Fruit fly (Drosophila melanogaster) whole organism, embryonic: ENCODE measurements around the gene Ance-2.

Source experiments
- Atf-2 ChIP-seq: fragments of 200-800 bp; sonication (Bioruptor generic); optimal IDR thresholded peaks from 2 replicates; lab custom pipeline; 2016; ENCODE audit warnings: missing biosample characterization, missing genetic modification characterization
- Bdp1 ChIP-seq: fragments of 200-800 bp; sonication (Bioruptor generic); optimal IDR thresholded peaks from 3 replicates; lab custom pipeline; 2016; ENCODE audit warnings: missing biosample characterization, missing genetic modification characterization
- CG12219 ChIP-seq: fragments of 200-800 bp; sonication (Bioruptor generic); optimal IDR thresholded peaks from 3 replicates; lab custom pipeline; 2018; ENCODE audit warnings: missing biosample characterization, mild to moderate bottlenecking, missing genetic modification characterization
- CG12299 ChIP-seq: fragments of 200-800 bp; sonication (Bioruptor generic); optimal IDR thresholded peaks from 2 replicates; lab custom pipeline; 2018; ENCODE audit warnings: missing biosample characterization, mild to moderate bottlenecking, missing genetic modification characterization
- CG1233 ChIP-seq: fragments of 200-800 bp; sonication (Bioruptor generic); optimal IDR thresholded peaks from 4 replicates; lab custom pipeline; 2018; ENCODE audit warnings: missing biosample characterization, mild to moderate bottlenecking, missing genetic modification characterization
- CG12942 ChIP-seq: fragments of 200-800 bp; sonication (Bioruptor generic); optimal IDR thresholded peaks from 3 replicates; lab custom pipeline; 2016; ENCODE audit warnings: missing biosample characterization, missing genetic modification characterization
- CG1603 ChIP-seq: fragments of 200-800 bp; sonication (Bioruptor generic); optimal IDR thresholded peaks from 2 replicates; lab custom pipeline; 2019; ENCODE audit warnings: missing biosample characterization, mild to moderate bottlenecking, missing genetic modification characterization, moderate library complexity
- CG1647 ChIP-seq: fragments of 200-800 bp; sonication (Bioruptor generic); optimal IDR thresholded peaks from 3 replicates; lab custom pipeline; 2016; ENCODE audit warnings: missing biosample characterization, missing genetic modification characterization
- CG17328 ChIP-seq: fragments of 200-800 bp; sonication (Bioruptor generic); IDR thresholded peaks from 2 replicates; pipeline ENCODE4 v1.3.6; 2022; ENCODE audit warnings: missing biosample characterization, missing genetic modification characterization
- CG17361 ChIP-seq: fragments of 200-800 bp; sonication (Bioruptor generic); IDR thresholded peaks from 3 replicates; pipeline ENCODE4 v1.3.6; 2022; ENCODE audit warnings: missing biosample characterization, missing genetic modification characterization
- CG17912 ChIP-seq: fragments of 200-800 bp; sonication (Bioruptor generic); optimal IDR thresholded peaks from 2 replicates; lab custom pipeline; 2018; ENCODE audit warnings: missing biosample characterization, mild to moderate bottlenecking, missing genetic modification characterization
- CG2712 ChIP-seq: fragments of 200-800 bp; optimal IDR thresholded peaks from 3 replicates; lab custom pipeline; 2019; ENCODE audit warnings: missing biosample characterization, mild to moderate bottlenecking, missing genetic modification characterization, moderate library complexity
- CG30431 ChIP-seq: fragments of 200-800 bp; sonication (Bioruptor generic); optimal IDR thresholded peaks from 2 replicates; lab custom pipeline; 2017; ENCODE audit warnings: missing biosample characterization, missing genetic modification characterization
- CG43689 ChIP-seq: fragments of 200-800 bp; sonication (Bioruptor generic); IDR thresholded peaks from 2 replicates; pipeline ENCODE4 v1.3.6; 2022; ENCODE audit warnings: missing biosample characterization, missing genetic modification characterization
- CG6272 ChIP-seq: fragments of 200-800 bp; sonication (Bioruptor generic); IDR thresholded peaks from 2 replicates; pipeline ENCODE4 v1.3.6; 2022; ENCODE audit warnings: missing biosample characterization, missing genetic modification characterization
- CG6689 ChIP-seq: fragments of 200-800 bp; sonication (Bioruptor generic); IDR thresholded peaks from 2 replicates; pipeline ENCODE4 v1.3.6; 2022; ENCODE audit warnings: missing biosample characterization, missing genetic modification characterization
- CG6765 ChIP-seq: fragments of 200-800 bp; sonication (Bioruptor generic); optimal IDR thresholded peaks from 3 replicates; lab custom pipeline; 2017; ENCODE audit warnings: missing biosample characterization, mild to moderate bottlenecking, missing genetic modification characterization
- CG7372 ChIP-seq: fragments of 200-800 bp; sonication (Bioruptor generic); IDR thresholded peaks from 2 replicates; pipeline ENCODE4 v1.3.6; 2022; ENCODE audit warnings: missing biosample characterization, missing genetic modification characterization
- CG9727 ChIP-seq: fragments of 200-800 bp; sonication (Bioruptor generic); optimal IDR thresholded peaks from 3 replicates; lab custom pipeline; 2017; ENCODE audit warnings: missing biosample characterization, mild to moderate bottlenecking, missing genetic modification characterization
- CG9817 ChIP-seq: fragments of 200-800 bp; sonication (Bioruptor generic); optimal IDR thresholded peaks from 2 replicates; lab custom pipeline; 2018; ENCODE audit warnings: missing biosample characterization, mild to moderate bottlenecking, missing genetic modification characterization, moderate library complexity
- Chrac-16 ChIP-seq: fragments of 200-800 bp; sonication (Bioruptor generic); optimal IDR thresholded peaks from 3 replicates; lab custom pipeline; 2016; ENCODE audit warnings: missing biosample characterization, missing genetic modification characterization
- CoRest ChIP-seq: fragments of 200-800 bp; sonication (Bioruptor generic); optimal IDR thresholded peaks from 3 replicates; lab custom pipeline; 2018; ENCODE audit warnings: missing biosample characterization, mild to moderate bottlenecking, missing genetic modification characterization, moderate library complexity
- Dip2 ChIP-seq: fragments of 200-800 bp; sonication (Bioruptor generic); IDR thresholded peaks from 2 replicates; pipeline ENCODE4 v1.3.6; 2022; ENCODE audit warnings: missing biosample characterization, missing genetic modification characterization
- Fer3 ChIP-seq: fragments of 200-800 bp; sonication (Bioruptor generic); optimal IDR thresholded peaks from 2 replicates; lab custom pipeline; 2018; ENCODE audit warnings: missing biosample characterization, mild to moderate bottlenecking, missing genetic modification characterization, moderate library complexity
- HLH3B ChIP-seq: fragments of 200-800 bp; sonication (Bioruptor generic); IDR thresholded peaks from 2 replicates; pipeline ENCODE4 v1.3.6; 2022; ENCODE audit warnings: missing biosample characterization, missing genetic modification characterization
- HLH54F ChIP-seq: fragments of 200-800 bp; sonication (Bioruptor generic); optimal IDR thresholded peaks from 3 replicates; lab custom pipeline; 2016; ENCODE audit warnings: missing biosample characterization, missing genetic modification characterization
- HLHmδ ChIP-seq: fragments of 200-800 bp; sonication (Bioruptor generic); optimal IDR thresholded peaks from 2 replicates; lab custom pipeline; 2018; ENCODE audit warnings: missing biosample characterization, mild to moderate bottlenecking, missing genetic modification characterization, moderate library complexity
- HmgD ChIP-seq: fragments of 200-800 bp; sonication (Bioruptor generic); optimal IDR thresholded peaks from 3 replicates; lab custom pipeline; 2016; ENCODE audit warnings: missing biosample characterization, missing genetic modification characterization
- Kr ChIP-seq: fragments of 200-800 bp; sonication (Bioruptor generic); optimal IDR thresholded peaks from 2 replicates; lab custom pipeline; 2017; ENCODE audit warnings: missing biosample characterization, mild to moderate bottlenecking, missing genetic modification characterization
- NfI ChIP-seq: fragments of 200-800 bp; sonication (Bioruptor generic); optimal IDR thresholded peaks from 3 replicates; lab custom pipeline; 2018; ENCODE audit warnings: missing biosample characterization, mild to moderate bottlenecking, missing genetic modification characterization, moderate library complexity
- Optix ChIP-seq: fragments of 200-800 bp; sonication (Bioruptor generic); IDR thresholded peaks from 3 replicates; pipeline ENCODE4 v1.3.6; 2022; ENCODE audit warnings: missing biosample characterization, missing genetic modification characterization
- Rfx ChIP-seq: fragments of 200-800 bp; sonication (Bioruptor generic); IDR thresholded peaks from 2 replicates; pipeline ENCODE4 v1.3.6; 2022; ENCODE audit warnings: missing biosample characterization, missing genetic modification characterization
- Tbp ChIP-seq: fragments of >200 bp; optimal IDR thresholded peaks from 2 replicates; lab custom pipeline; 2018; ENCODE audit warnings: missing biosample characterization, missing genetic modification characterization
- ab ChIP-seq: fragments of 200-800 bp; sonication (Bioruptor generic); optimal IDR thresholded peaks from 2 replicates; lab custom pipeline; 2016; ENCODE audit warnings: missing biosample characterization, missing genetic modification characterization
- bbx ChIP-seq: fragments of 200-800 bp; sonication (Bioruptor generic); IDR thresholded peaks from 2 replicates; pipeline ENCODE4 v1.3.6; 2022; ENCODE audit warnings: missing biosample characterization, missing genetic modification characterization; ENCODE audit not compliant: partially characterized antibody
- chinmo ChIP-seq: fragments of 200-800 bp; sonication (Bioruptor generic); IDR thresholded peaks from 4 replicates; pipeline ENCODE4 v1.3.6; 2022; ENCODE audit warnings: missing biosample characterization, missing genetic modification characterization; ENCODE audit not compliant: partially characterized antibody
- disco-r ChIP-seq: fragments of 200-800 bp; sonication (Bioruptor generic); optimal IDR thresholded peaks from 2 replicates; lab custom pipeline; 2016; ENCODE audit warnings: missing biosample characterization, missing genetic modification characterization
- eyg ChIP-seq: fragments of 200-800 bp; sonication (Bioruptor generic); optimal IDR thresholded peaks from 3 replicates; lab custom pipeline; 2016; ENCODE audit warnings: missing biosample characterization, missing genetic modification characterization
- fd102C ChIP-seq: fragments of 200-800 bp; sonication (Bioruptor generic); optimal IDR thresholded peaks from 2 replicates; lab custom pipeline; 2018; ENCODE audit warnings: missing biosample characterization, mild to moderate bottlenecking, missing genetic modification characterization, moderate library complexity
- gfzf ChIP-seq: fragments of 200-800 bp; sonication (Bioruptor generic); optimal IDR thresholded peaks from 2 replicates; lab custom pipeline; 2016; ENCODE audit warnings: missing biosample characterization, mild to moderate bottlenecking, missing genetic modification characterization, moderate library complexity
- grau ChIP-seq: fragments of 200-800 bp; optimal IDR thresholded peaks from 3 replicates; lab custom pipeline; 2019; ENCODE audit warnings: missing biosample characterization, mild to moderate bottlenecking, missing genetic modification characterization, moderate library complexity
- grn ChIP-seq: fragments of 200-800 bp; sonication (Bioruptor generic); optimal IDR thresholded peaks from 3 replicates; lab custom pipeline; 2017; ENCODE audit warnings: missing biosample characterization, missing genetic modification characterization
- h ChIP-seq: fragments of >200 bp; optimal IDR thresholded peaks from 2 replicates; lab custom pipeline; 2017
- insv ChIP-seq, 2 experiments: fragments of 200-800 bp; sonication (Bioruptor generic); optimal IDR thresholded peaks; 3 replicates each; lab custom pipeline; 2016 to 2018; ENCODE audit warnings: missing biosample characterization in 2 of 2, missing genetic modification characterization in 2 of 2
- kah ChIP-seq: fragments of 200-800 bp; sonication (Bioruptor generic); optimal IDR thresholded peaks from 2 replicates; lab custom pipeline; 2018; ENCODE audit warnings: missing biosample characterization, mild to moderate bottlenecking, missing genetic modification characterization
- ken ChIP-seq: fragments of 200-800 bp; sonication (Bioruptor generic); IDR thresholded peaks from 3 replicates; pipeline ENCODE4 v1.3.6; 2022; ENCODE audit warnings: missing biosample characterization, missing genetic modification characterization
- lola ChIP-seq, 3 experiments: fragments of >200 bp in 2 of 3; fragments of 200-800 bp in 1 of 3; sonication (Bioruptor generic) in 1 of 3; optimal IDR thresholded peaks; 2 replicates each; lab custom pipeline; 2017 to 2019; ENCODE audit warnings: missing biosample characterization in 3 of 3, missing genetic modification characterization in 3 of 3, mild to moderate bottlenecking in 1 of 3, moderate library complexity in 1 of 3
- pb ChIP-seq: fragments of 200-800 bp; sonication (Bioruptor generic); optimal IDR thresholded peaks from 3 replicates; lab custom pipeline; 2016; ENCODE audit warnings: missing biosample characterization, missing genetic modification characterization
- psq ChIP-seq: fragments of 200-800 bp; sonication (Bioruptor generic); optimal IDR thresholded peaks from 2 replicates; lab custom pipeline; 2017; ENCODE audit warnings: missing biosample characterization, missing genetic modification characterization
- scrt ChIP-seq: fragments of 200-800 bp; sonication (Bioruptor generic); optimal IDR thresholded peaks from 2 replicates; lab custom pipeline; 2018; ENCODE audit warnings: missing biosample characterization, mild to moderate bottlenecking, missing genetic modification characterization, moderate library complexity
- sens ChIP-seq: fragments of 200-800 bp; sonication (Bioruptor generic); peaks from one replicate; lab custom pipeline; 2016; ENCODE audit warnings: missing biosample characterization, missing genetic modification characterization
- slou ChIP-seq: fragments of 200-800 bp; sonication (Bioruptor generic); optimal IDR thresholded peaks from 3 replicates; lab custom pipeline; 2016; ENCODE audit warnings: missing biosample characterization, missing genetic modification characterization
- tgo ChIP-seq: fragments of 200-800 bp; sonication (Bioruptor generic); IDR thresholded peaks from 3 replicates; pipeline ENCODE4 v1.3.6; 2022; ENCODE audit warnings: missing biosample characterization, missing genetic modification characterization

The Ance-2 gene

DNA sequence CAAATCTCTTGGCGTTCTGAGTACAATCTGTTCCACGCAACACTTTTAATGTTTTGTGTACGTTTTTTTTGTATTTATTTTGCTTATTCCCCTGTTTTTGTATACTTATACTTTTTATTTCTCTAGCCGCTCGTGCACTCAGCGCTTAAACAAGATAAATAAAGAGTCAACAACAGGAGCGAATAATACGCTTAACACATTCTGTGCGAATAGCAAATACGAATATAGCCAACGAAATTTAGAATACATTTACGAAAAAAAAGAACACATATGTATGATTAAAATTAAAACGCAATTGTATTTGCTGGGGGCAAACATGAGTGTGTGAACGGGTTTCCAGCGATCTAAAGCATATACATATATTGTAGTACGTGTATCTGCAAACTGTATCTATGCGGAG, 27.2 kb upstream of the Ance-2 start (continued):
- TF ChIP-seq grau, result peak; percentile 6
- TF ChIP-seq insv (GFP tag; optimal IDR thresholded peaks at IDR 0.05; lab: Kevin White, UChicago), result no peak
- peak; percentile 55 for TF ChIP-seq sens (GFP tag; lab: Kevin White, UChicago)
- TF ChIP-seq CG12942, result no peak
- TF ChIP-seq tgo (GFP tag; lab: Robert Waterston, UW), result no peak
- TF ChIP-seq HLH3B (GFP tag; lab: Robert Waterston, UW), result no peak
- TF ChIP-seq CG17912 (GFP tag; lab: Kevin White, UChicago), result no peak
- peak; percentile 24 for TF ChIP-seq HLH54F (GFP tag; lab: Kevin White, UChicago)
- TF ChIP-seq slou, result no peak
- no peak for TF ChIP-seq CG1603 (tag; lab: Kevin White, UChicago)
- peak; percentile 18 for TF ChIP-seq CoRest (tag; lab: Kevin White, UChicago)
- no peak for TF ChIP-seq pb (GFP tag; lab: Kevin White, UChicago)
- TF ChIP-seq HLHmδ (GFP tag; lab: Kevin White, UChicago), result no peak
- no peak for TF ChIP-seq ken
- TF ChIP-seq CG30431 (GFP tag; lab: Kevin White, UChicago), result no peak
- TF ChIP-seq kah (GFP tag; lab: Kevin White, UChicago), result no peak
- peak; percentile 34; the same call in 1 of the 2 replicates for TF ChIP-seq Rfx (GFP tag; lab: Robert Waterston, UW)
- TF ChIP-seq eyg (GFP tag; lab: Kevin White, UChicago), result peak; percentile 25
- TF ChIP-seq CG7372, result no peak
- peak; percentile 42 for TF ChIP-seq disco-r (GFP tag; lab: Kevin White, UChicago)
- TF ChIP-seq CG9817 (tag; lab: Kevin White, UChicago), result peak; percentile 6
- TF ChIP-seq CG6272 (GFP tag; lab: Robert Waterston, UW), result no peak
- TF ChIP-seq h, result no peak
- TF ChIP-seq Kr (GFP tag; lab: Kevin White, UChicago), result no peak
- no peak for TF ChIP-seq HmgD (GFP tag; lab: Kevin White, UChicago)
- TF ChIP-seq Tbp (GFP tag; lab: Kevin White, UChicago), result no peak
- no peak for TF ChIP-seq lola (GFP tag; optimal IDR thresholded peaks at IDR 0.05; lab: Kevin White, UChicago)
- TF ChIP-seq Optix (GFP tag; lab: Robert Waterston, UW), result no peak
- TF ChIP-seq CG1233 (GFP tag; lab: Kevin White, UChicago), result peak; percentile 9
- TF ChIP-seq scrt (GFP tag; lab: Kevin White, UChicago), result peak; percentile 7
- TF ChIP-seq psq (GFP tag; lab: Kevin White, UChicago), result no peak
- 0 out of 4 replicates have a peak, but pooled peaks have one; percentile 24 for TF ChIP-seq chinmo
- TF ChIP-seq grn (GFP tag; lab: Kevin White, UChicago), result no peak
- TF ChIP-seq NfI (GFP tag; lab: Kevin White, UChicago), result no peak
- no peak for TF ChIP-seq bbx (GFP tag; lab: Robert Waterston, UW)
- no peak for TF ChIP-seq Atf-2 (GFP tag; lab: Kevin White, UChicago)
- no peak for TF ChIP-seq Chrac-16 (GFP tag; lab: Kevin White, UChicago)
- no peak for TF ChIP-seq fd102C (GFP tag; lab: Kevin White, UChicago)
- peak; percentile 10 for TF ChIP-seq CG6765 (GFP tag; lab: Kevin White, UChicago)
- TF ChIP-seq CG12299 (tag; lab: Kevin White, UChicago), result no peak
- no peak for TF ChIP-seq ab (GFP tag; lab: Kevin White, UChicago)
- TF ChIP-seq CG43689 (GFP tag; lab: Robert Waterston, UW), result no peak
- TF ChIP-seq CG2712 (tag; lab: Kevin White, UChicago), result no peak
- no peak for TF ChIP-seq CG17328 (GFP tag; lab: Robert Waterston, UW)
- no peak for TF ChIP-seq CG17361 (GFP tag; lab: Robert Waterston, UW)
- TF ChIP-seq CG6689 (GFP tag; lab: Robert Waterston, UW), result no peak
- no peak for TF ChIP-seq CG9727 (GFP tag; lab: Kevin White, UChicago)
- TF ChIP-seq Fer3 (tag; lab: Kevin White, UChicago), result peak; percentile 51
- TF ChIP-seq CG1647 (GFP tag; lab: Kevin White, UChicago), result no peak
- no peak for TF ChIP-seq Dip2 (GFP tag; lab: Robert Waterston, UW)
- no peak for TF ChIP-seq CG12219
- TF ChIP-seq Bdp1 (GFP tag; lab: Kevin White, UChicago), result no peak
- TF ChIP-seq gfzf (GFP tag; lab: Kevin White, UChicago), result no peak
